Worm (Caenorhabditis elegans) whole organism, late embryonic: Measurements from ENCODE around the gene H02F09.2.

Experiments used
- ceh-22 ChIP-seq: sonication (generic microtip); optimal IDR thresholded peaks from 2 replicates; lab custom pipeline; 2017; ENCODE audit warnings: missing biosample characterization, missing genetic modification characterization
- ceh-48 ChIP-seq: sonication (generic microtip); optimal IDR thresholded peaks from 2 replicates; lab custom pipeline; 2016; ENCODE audit warnings: missing genetic modification characterization, inconsistent platforms, missing compliant biosample characterization
- hlh-15 ChIP-seq: sonication (generic microtip); optimal IDR thresholded peaks from 2 replicates; lab custom pipeline; 2016; ENCODE audit warnings: missing genetic modification characterization, missing compliant biosample characterization
- hlh-6 ChIP-seq: sonication (generic microtip); optimal IDR thresholded peaks from 2 replicates; lab custom pipeline; 2016; ENCODE audit warnings: missing genotype, missing genetic modification characterization, missing compliant biosample characterization
- nhr-11 ChIP-seq: fragments of 150-350 bp; optimal IDR thresholded peaks from 2 replicates; lab custom pipeline; 2014; ENCODE audit warnings: missing biosample characterization, missing genetic modification characterization
- pqm-1 ChIP-seq: sonication (generic microtip); optimal IDR thresholded peaks from 2 replicates; lab custom pipeline; 2016; ENCODE audit warnings: missing genetic modification characterization, missing compliant biosample characterization
- rnt-1 ChIP-seq: sonication (generic microtip); optimal IDR thresholded peaks from 2 replicates; lab custom pipeline; 2016; ENCODE audit warnings: missing genetic modification characterization, missing compliant biosample characterization
- sox-4 ChIP-seq: sonication (generic microtip); optimal IDR thresholded peaks from 2 replicates; lab custom pipeline; 2017; ENCODE audit warnings: mild to moderate bottlenecking, missing genetic modification characterization, inconsistent platforms, missing compliant biosample characterization

ce11 chrX:1587082-1587481 lies 15.0 kb downstream of the H02F09.2 start:
- no peak for TF ChIP-seq hlh-6 (tag; lab: Kevin White, UChicago)
- TF ChIP-seq ceh-48 (tag; lab: Kevin White, UChicago): no peak
- no peak for TF ChIP-seq pqm-1 (tag; lab: Kevin White, UChicago)
- no peak for TF ChIP-seq sox-4 (tag; lab: Kevin White, UChicago)
- TF ChIP-seq nhr-11 (tag; lab: Kevin White, UChicago): no peak
- no peak for TF ChIP-seq rnt-1
- no peak for TF ChIP-seq ceh-22
- TF ChIP-seq hlh-15 (tag; lab: Kevin White, UChicago): no peak
